Fruit fly (Drosophila melanogaster) whole organism, embryonic: ENCODE results near the gene p115.
A peak's percentile ranks its signal among the peaks of the same experiment; 100 is the strongest.

ENCODE experiments used
- Abd-B ChIP-seq: fragments of 200-800 bp; sonication (Bioruptor generic); optimal IDR thresholded peaks from 2 replicates; lab custom pipeline; 2018; ENCODE audit warnings: missing biosample characterization, mild to moderate bottlenecking, missing genetic modification characterization, moderate library complexity
- CG10979 ChIP-seq: fragments of 200-800 bp; sonication (Bioruptor generic); optimal IDR thresholded peaks from 2 replicates; lab custom pipeline; 2018; ENCODE audit warnings: missing biosample characterization, mild to moderate bottlenecking, missing genetic modification characterization, moderate library complexity
- CG11560 ChIP-seq: fragments of 200-800 bp; sonication (Bioruptor generic); IDR thresholded peaks from 3 replicates; pipeline ENCODE4 v1.3.6; 2022; ENCODE audit warnings: missing biosample characterization, missing genetic modification characterization
- CG11695 ChIP-seq: fragments of 200-800 bp; sonication (Bioruptor generic); IDR thresholded peaks from 3 replicates; pipeline ENCODE4 v1.3.6; 2022; ENCODE audit warnings: missing biosample characterization, missing genetic modification characterization
- CG13123 ChIP-seq: fragments of 200-800 bp; sonication (Bioruptor generic); optimal IDR thresholded peaks from 2 replicates; lab custom pipeline; 2016; ENCODE audit warnings: missing biosample characterization, missing genetic modification characterization
- CG1832 ChIP-seq: fragments of 200-800 bp; sonication (Bioruptor generic); optimal IDR thresholded peaks from 2 replicates; lab custom pipeline; 2017; ENCODE audit warnings: missing biosample characterization, mild to moderate bottlenecking, missing genetic modification characterization, inconsistent platforms
- CG18764 ChIP-seq: fragments of 200-800 bp; sonication (Bioruptor generic); optimal IDR thresholded peaks from 3 replicates; lab custom pipeline; 2016; ENCODE audit warnings: missing biosample characterization, missing genetic modification characterization
- CG2116 ChIP-seq: fragments of 200-800 bp; sonication (Bioruptor generic); optimal IDR thresholded peaks from 3 replicates; lab custom pipeline; 2018; ENCODE audit warnings: missing biosample characterization, mild to moderate bottlenecking, missing genetic modification characterization
- CG4854 ChIP-seq: fragments of 200-800 bp; sonication (Bioruptor generic); optimal IDR thresholded peaks from 2 replicates; lab custom pipeline; 2016; ENCODE audit warnings: missing biosample characterization, missing genetic modification characterization, inconsistent platforms
- CG6254 ChIP-seq: fragments of 200-800 bp; sonication (Bioruptor generic); optimal IDR thresholded peaks from 3 replicates; lab custom pipeline; 2017; ENCODE audit warnings: mild to moderate bottlenecking, missing biosample characterization, missing genetic modification reagents, missing genetic modification characterization
- CG6272 ChIP-seq: fragments of 200-800 bp; sonication (Bioruptor generic); IDR thresholded peaks from 2 replicates; pipeline ENCODE4 v1.3.6; 2022; ENCODE audit warnings: missing biosample characterization, missing genetic modification characterization
- CG6654 ChIP-seq: fragments of 200-800 bp; sonication (Bioruptor generic); optimal IDR thresholded peaks from 2 replicates; lab custom pipeline; 2017; ENCODE audit warnings: missing biosample characterization, mild to moderate bottlenecking, missing genetic modification characterization
- CG6683 ChIP-seq: fragments of 200-800 bp; sonication (Bioruptor generic); optimal IDR thresholded peaks from 2 replicates; lab custom pipeline; 2017; ENCODE audit warnings: missing biosample characterization, mild to moderate bottlenecking, missing genetic modification characterization, missing genetic modification reagents
- CG7987 ChIP-seq: fragments of 200-800 bp; sonication (Bioruptor generic); optimal IDR thresholded peaks from 2 replicates; lab custom pipeline; 2018; ENCODE audit warnings: missing biosample characterization, mild to moderate bottlenecking, missing genetic modification characterization, moderate library complexity
- CG8359 ChIP-seq: fragments of 200-800 bp; sonication (Bioruptor generic); optimal IDR thresholded peaks from 2 replicates; lab custom pipeline; 2017; ENCODE audit warnings: missing biosample characterization, mild to moderate bottlenecking, missing genetic modification characterization, borderline replicate concordance
- CG8924 ChIP-seq: fragments of 200-800 bp; optimal IDR thresholded peaks from 3 replicates; lab custom pipeline; 2019; ENCODE audit warnings: missing biosample characterization, mild to moderate bottlenecking, missing genetic modification characterization, moderate library complexity
- CG9817 ChIP-seq: fragments of 200-800 bp; sonication (Bioruptor generic); optimal IDR thresholded peaks from 2 replicates; lab custom pipeline; 2018; ENCODE audit warnings: missing biosample characterization, mild to moderate bottlenecking, missing genetic modification characterization, moderate library complexity
- CG9932 ChIP-seq: fragments of 200-800 bp; sonication (Bioruptor generic); IDR thresholded peaks from 2 replicates; pipeline ENCODE4 v1.3.6; 2022; ENCODE audit warnings: missing biosample characterization, missing genetic modification characterization
- CkIIα-i1 ChIP-seq: fragments of 200-800 bp; sonication (Bioruptor generic); IDR thresholded peaks from 2 replicates; pipeline ENCODE4 v1.3.6; 2022; ENCODE audit warnings: missing biosample characterization, missing genetic modification characterization
- Eip74EF ChIP-seq, 2 experiments: fragments of 200-800 bp in 1 of 2; fragments of >200 bp in 1 of 2; sonication (Bioruptor generic) in 1 of 2; optimal IDR thresholded peaks; 2 replicates each; lab custom pipeline; 2017 to 2019; ENCODE audit warnings: missing biosample characterization in 2 of 2, missing genetic modification characterization in 2 of 2, mild to moderate bottlenecking in 1 of 2, moderate library complexity in 1 of 2
- HHEX ChIP-seq: fragments of 200-800 bp; sonication (Bioruptor generic); optimal IDR thresholded peaks from 3 replicates; lab custom pipeline; 2017; ENCODE audit warnings: missing biosample characterization, mild to moderate bottlenecking, missing genetic modification characterization, missing genetic modification reagents
- Hmx ChIP-seq: fragments of 200-800 bp; sonication (Bioruptor generic); optimal IDR thresholded peaks from 2 replicates; lab custom pipeline; 2016; ENCODE audit warnings: missing biosample characterization, missing genetic modification characterization
- Lhr ChIP-seq: fragments of 200-800 bp; sonication (Bioruptor generic); optimal IDR thresholded peaks from 3 replicates; lab custom pipeline; 2017; ENCODE audit warnings: mild to moderate bottlenecking, missing biosample characterization, missing genetic modification reagents, missing genetic modification characterization
- Opbp ChIP-seq: fragments of 200-800 bp; sonication (Bioruptor generic); IDR thresholded peaks from 3 replicates; pipeline ENCODE4 v1.3.6; 2022; ENCODE audit warnings: missing biosample characterization, missing genetic modification characterization; ENCODE audit not compliant: partially characterized antibody
- PHDP ChIP-seq: fragments of 200-800 bp; sonication (Bioruptor generic); optimal IDR thresholded peaks from 3 replicates; lab custom pipeline; 2018; ENCODE audit warnings: missing biosample characterization, mild to moderate bottlenecking, missing genetic modification characterization, moderate library complexity
- Scr ChIP-seq: fragments of 200-800 bp; sonication (Bioruptor generic); IDR thresholded peaks from 2 replicates; pipeline ENCODE4 v1.3.6; 2022; ENCODE audit warnings: missing biosample characterization, missing genetic modification characterization; ENCODE audit not compliant: partially characterized antibody
- Tbp ChIP-seq: fragments of >200 bp; optimal IDR thresholded peaks from 2 replicates; lab custom pipeline; 2018; ENCODE audit warnings: missing biosample characterization, missing genetic modification characterization
- YL-1 ChIP-seq: fragments of 200-800 bp; sonication (Bioruptor generic); optimal IDR thresholded peaks from 3 replicates; lab custom pipeline; 2017; ENCODE audit warnings: missing biosample characterization, mild to moderate bottlenecking, missing genetic modification characterization
- cg ChIP-seq: fragments of 200-800 bp; sonication (Bioruptor generic); optimal IDR thresholded peaks from 3 replicates; lab custom pipeline; 2019; ENCODE audit warnings: missing biosample characterization, mild to moderate bottlenecking, missing genetic modification characterization, moderate library complexity
- crc ChIP-seq: fragments of 200-800 bp; sonication (Bioruptor generic); optimal IDR thresholded peaks from 2 replicates; lab custom pipeline; 2016; ENCODE audit warnings: missing biosample characterization, missing genetic modification characterization
- emc ChIP-seq: fragments of 200-800 bp; sonication (Bioruptor generic); optimal IDR thresholded peaks from 2 replicates; lab custom pipeline; 2016; ENCODE audit warnings: missing biosample characterization, missing genetic modification characterization
- fru ChIP-seq: fragments of >200 bp; optimal IDR thresholded peaks from 2 replicates; lab custom pipeline; 2017
- gfzf ChIP-seq: fragments of 200-800 bp; sonication (Bioruptor generic); optimal IDR thresholded peaks from 2 replicates; lab custom pipeline; 2016; ENCODE audit warnings: missing biosample characterization, mild to moderate bottlenecking, missing genetic modification characterization, moderate library complexity
- h ChIP-seq: fragments of >200 bp; optimal IDR thresholded peaks from 2 replicates; lab custom pipeline; 2017
- her ChIP-seq: fragments of 200-800 bp; sonication (Bioruptor generic); optimal IDR thresholded peaks from 2 replicates; lab custom pipeline; 2016; ENCODE audit warnings: missing biosample characterization, missing genetic modification characterization
- lov ChIP-seq, 2 experiments: fragments of 200-800 bp in 1 of 2; fragments of >200 bp in 1 of 2; sonication (Bioruptor generic) in 1 of 2; IDR thresholded peaks in 1 of 2; optimal IDR thresholded peaks in 1 of 2; 2 replicates in 1 of 2; 3 replicates in 1 of 2; pipeline versions ENCODE4 v1.3.6 to Lab custom; 2017 to 2022; ENCODE audit warnings: missing biosample characterization in 1 of 2, missing genetic modification characterization in 1 of 2
- nmo ChIP-seq: fragments of 200-800 bp; sonication (Bioruptor generic); optimal IDR thresholded peaks from 2 replicates; lab custom pipeline; 2018; ENCODE audit warnings: missing biosample characterization, mild to moderate bottlenecking, missing genetic modification characterization, moderate library complexity
- nom ChIP-seq: fragments of 200-800 bp; sonication (Bioruptor generic); optimal IDR thresholded peaks from 2 replicates; lab custom pipeline; 2017; ENCODE audit warnings: missing biosample characterization, missing genetic modification characterization, mild to moderate bottlenecking, moderate library complexity, missing genetic modification reagents
- p53 ChIP-seq: fragments of 200-800 bp; sonication (Bioruptor generic); optimal IDR thresholded peaks from 2 replicates; lab custom pipeline; 2016; ENCODE audit warnings: missing biosample characterization, missing genetic modification characterization
- pb ChIP-seq: fragments of 200-800 bp; sonication (Bioruptor generic); optimal IDR thresholded peaks from 3 replicates; lab custom pipeline; 2016; ENCODE audit warnings: missing biosample characterization, missing genetic modification characterization
- phol ChIP-seq: fragments of 200-800 bp; sonication (Bioruptor generic); optimal IDR thresholded peaks from 3 replicates; lab custom pipeline; 2018; ENCODE audit warnings: missing biosample characterization, mild to moderate bottlenecking, missing genetic modification characterization, moderate library complexity
- pzg ChIP-seq: fragments of 200-800 bp; sonication (Bioruptor generic); optimal IDR thresholded peaks from 3 replicates; lab custom pipeline; 2018; ENCODE audit warnings: missing biosample characterization, mild to moderate bottlenecking, missing genetic modification characterization, moderate library complexity
- run ChIP-seq: fragments of 200-800 bp; sonication (Bioruptor generic); optimal IDR thresholded peaks from 3 replicates; lab custom pipeline; 2018; ENCODE audit warnings: missing biosample characterization, mild to moderate bottlenecking, missing genetic modification characterization
- seq ChIP-seq: fragments of 200-800 bp; sonication (Bioruptor generic); IDR thresholded peaks from 2 replicates; pipeline ENCODE4 v1.3.6; 2022; ENCODE audit warnings: missing biosample characterization, missing genetic modification characterization
- stc ChIP-seq: fragments of 200-800 bp; sonication (Bioruptor generic); IDR thresholded peaks from 2 replicates; pipeline ENCODE4 v1.3.6; 2022; ENCODE audit warnings: missing biosample characterization, missing genetic modification characterization
- sug ChIP-seq: fragments of 200-800 bp; optimal IDR thresholded peaks from 2 replicates; lab custom pipeline; 2019; ENCODE audit warnings: missing biosample characterization, mild to moderate bottlenecking, missing genetic modification characterization, moderate library complexity
- tap ChIP-seq: fragments of 200-800 bp; optimal IDR thresholded peaks from 3 replicates; lab custom pipeline; 2019; ENCODE audit warnings: missing biosample characterization, mild to moderate bottlenecking, missing genetic modification characterization, moderate library complexity
- usp ChIP-seq: fragments of >200 bp; optimal IDR thresholded peaks from 2 replicates; lab custom pipeline; 2017; ENCODE audit warnings: missing biosample characterization, missing genetic modification characterization
- zfh2 ChIP-seq: fragments of 200-800 bp; sonication (Bioruptor generic); optimal IDR thresholded peaks from 2 replicates; lab custom pipeline; 2016; ENCODE audit warnings: missing biosample characterization, missing genetic modification characterization

Gene p115

DNA sequence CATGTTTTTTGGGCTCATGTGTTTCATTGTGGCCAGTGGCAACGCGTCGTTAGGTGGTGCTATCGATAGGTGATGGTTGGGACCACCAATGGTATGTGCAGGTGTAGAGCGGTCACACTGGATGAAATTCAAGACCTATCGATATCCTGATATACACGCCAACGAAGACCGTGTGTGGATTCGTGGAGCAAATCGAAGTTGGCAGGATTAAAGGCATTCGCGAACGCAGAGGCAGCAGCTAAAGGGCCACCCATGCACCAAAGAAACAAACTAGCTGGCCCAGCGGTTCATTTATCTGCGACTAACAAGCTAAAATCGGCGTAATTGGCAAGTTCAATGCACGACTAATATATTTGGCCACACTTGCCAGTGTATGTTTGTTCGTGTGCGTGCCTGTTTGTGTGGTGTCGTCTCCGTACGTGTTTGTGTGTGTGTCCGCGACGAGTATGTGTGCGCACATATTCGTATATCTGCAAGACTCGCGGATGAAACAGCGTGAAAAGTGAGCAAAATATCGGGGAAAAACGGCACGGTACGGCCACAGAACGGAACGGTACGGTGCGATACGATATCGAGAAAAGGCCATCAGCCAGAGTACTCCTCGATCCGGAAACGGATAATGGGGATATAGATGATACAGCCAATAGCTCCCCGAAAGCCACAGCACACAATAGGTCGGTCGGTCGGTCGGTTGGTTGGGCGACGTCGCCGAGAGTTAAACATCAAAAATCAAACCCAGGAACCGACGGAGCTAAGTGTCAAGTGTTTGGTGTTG lies 42.2 kb downstream of the p115 start, which contains the start of gene Ubr3 (continued):
- TF ChIP-seq fru (lab: Kevin White, UChicago) (no peak), h (lab: Kevin White, UChicago) (no peak), emc (GFP tag; lab: Kevin White, UChicago) (no peak), CG11560 (tag; lab: Robert Waterston, UW) (no peak), nom (GFP tag; lab: Kevin White, UChicago) (peak; percentile 32), run (tag; lab: Kevin White, UChicago) (no peak), pzg (GFP tag; lab: Kevin White, UChicago) (peak; percentile 87), CG6254 (GFP tag; lab: Kevin White, UChicago) (no peak), pb (GFP tag; lab: Kevin White, UChicago) (no peak), Tbp (GFP tag; lab: Kevin White, UChicago) (no peak), stc (GFP tag; lab: Robert Waterston, UW) (no peak), CG8924 (tag; lab: Kevin White, UChicago) (peak; percentile 19), sug (tag; lab: Kevin White, UChicago) (peak; percentile 57), CkIIα-i1 (no peak), CG10979 (tag; lab: Kevin White, UChicago) (no peak), usp (GFP tag; lab: Kevin White, UChicago) (no peak), Eip74EF (GFP tag; optimal IDR thresholded peaks at IDR 0.05; lab: Kevin White, UChicago) (no peak), Lhr (no peak), Abd-B (GFP tag; lab: Kevin White, UChicago) (peak; percentile 25), CG9932 (GFP tag; lab: Robert Waterston, UW) (peak; percentile 44), nmo (peak; percentile 34), her (GFP tag; lab: Kevin White, UChicago) (no peak), CG9817 (tag; lab: Kevin White, UChicago) (no peak), Opbp (peak; percentile 69; the same call in 2 of the 3 replicates), Hmx (no peak), phol (tag; lab: Kevin White, UChicago) (peak; percentile 20), CG2116 (peak; percentile 94), CG13123 (no peak), CG11695 (no peak), crc (no peak), CG8359 (GFP tag; lab: Kevin White, UChicago) (no peak), CG6272 (no peak), lov (optimal IDR thresholded peaks at IDR 0.05; lab: Kevin White, UChicago) (no peak), lov (GFP tag; IDR thresholded peaks at IDR 0.05; lab: Robert Waterston, UW) (no peak), Scr (peak; percentile 78), CG1832 (no peak), CG6654 (no peak), PHDP (tag; lab: Kevin White, UChicago) (no peak), HHEX (peak; percentile 0), CG6683 (peak; percentile 29), CG4854 (no peak), CG18764 (no peak), p53 (peak; percentile 27), seq (no peak), tap (no peak), CG7987 (no peak), zfh2 (peak; percentile 22), YL-1 (peak; percentile 70), gfzf (peak; percentile 69), cg (GFP tag; lab: Kevin White, UChicago) (peak; percentile 95)
